Worm (Caenorhabditis elegans): ENCODE data around the gene exos-7.

The exos-7 gene

DNA sequence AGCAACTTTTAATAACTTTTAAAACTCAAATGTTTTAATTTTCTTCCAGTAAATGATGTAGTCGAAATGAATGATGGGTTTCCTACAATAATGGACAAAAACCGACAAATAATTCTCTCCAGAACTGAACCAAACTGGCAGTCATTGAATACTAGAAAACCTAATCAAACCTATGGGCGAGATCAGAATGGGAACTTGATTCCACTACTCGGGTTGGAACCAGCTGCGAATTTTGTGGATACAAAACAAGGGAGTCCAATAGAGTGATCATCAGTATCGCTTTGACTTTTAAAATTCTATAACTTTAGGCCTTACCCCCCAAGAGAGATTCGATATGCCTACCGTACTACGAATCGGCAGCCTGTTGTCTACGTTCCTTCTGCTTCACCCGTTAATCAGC, 12.0 kb upstream of the exos-7 start:
- TF ChIP-seq aha-1 (tag) (peak; percentile 73), nhr-10 (tag; optimal IDR thresholded peaks at IDR 0.05) (no peak), unc-62 (GFP tag; optimal IDR thresholded peaks at IDR 0.05 in 1 of 2) (peak in 1 of 2 experiments; percentile 81), unc-62 (tag; optimal IDR thresholded peaks at IDR 0.05) (no peak), egl-27 (tag; optimal IDR thresholded peaks at IDR 0.05) (no peak)

DNA sequence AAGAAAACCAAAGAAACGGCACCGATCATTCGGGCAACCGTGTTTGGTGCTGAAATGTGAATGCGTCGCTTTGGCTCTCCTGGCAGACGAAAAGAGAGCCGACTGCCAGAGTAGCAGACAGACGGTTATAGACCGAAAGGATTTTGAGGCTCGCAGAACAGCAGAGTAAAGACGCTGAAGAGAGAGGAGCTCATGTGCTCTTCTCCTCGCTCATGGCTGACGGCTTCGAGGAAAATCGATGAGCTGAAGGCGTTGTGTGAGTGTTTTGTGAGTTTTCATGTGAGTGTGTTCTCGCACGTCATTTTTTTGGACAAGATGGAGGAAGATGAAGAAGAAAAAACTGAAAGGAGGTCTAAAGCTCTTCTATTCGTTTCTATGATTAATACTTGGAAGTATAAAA, 9.8 kb upstream of the exos-7 start, which contains the start of gene sbt-1:
Gene sbt-1 (minus strand): TSS at position 62 of the 400 bp plus-strand sequence.
- no peak for TF ChIP-seq R02D3.7 (tag; optimal IDR thresholded peaks at IDR 0.05)
- TF ChIP-seq Y105C5A.15 (GFP tag; IDR thresholded peaks at IDR 0.05): no peak
- TF ChIP-seq cey-2 (tag; optimal IDR thresholded peaks at IDR 0.05; ENCODE audit: borderline replicate concordance, insufficient read depth): no peak
- TF ChIP-seq set-16 (GFP tag; IDR thresholded peaks at IDR 0.05): peak; percentile 55
- no peak for TF ChIP-seq mxl-3 (GFP tag; optimal IDR thresholded peaks at IDR 0.05)
- no peak for TF ChIP-seq zfp-2 (tag; optimal IDR thresholded peaks at IDR 0.05)
- TF ChIP-seq ces-1 (GFP tag; optimal IDR thresholded peaks at IDR 0.05): no peak
- TF ChIP-seq pqm-1 (tag; optimal IDR thresholded peaks at IDR 0.05): no peak
- no peak for TF ChIP-seq mdt-29 (GFP tag; IDR thresholded peaks at IDR 0.05)
- no peak for TF ChIP-seq nhr-25 (tag; optimal IDR thresholded peaks at IDR 0.05; ENCODE audit: borderline replicate concordance, insufficient read depth)
- TF ChIP-seq aha-1 (tag): peak; percentile 96
- no peak for TF ChIP-seq daf-19 (GFP tag; conservative IDR thresholded peaks at IDR 0.05)
- peak in 1 of 2 experiments; percentile 56 for TF ChIP-seq hif-1 (tag; optimal IDR thresholded peaks at IDR 0.05)
- TF ChIP-seq F37D6.2 (tag; optimal IDR thresholded peaks at IDR 0.05): peak; percentile 49
- TF ChIP-seq lin-39 (tag; optimal IDR thresholded peaks at IDR 0.05): no peak
- no peak for TF ChIP-seq ZK337.2 (GFP tag; IDR thresholded peaks at IDR 0.05)
- TF ChIP-seq dmd-6 (GFP tag; IDR thresholded peaks at IDR 0.05): no peak
- peak; percentile 14 for TF ChIP-seq hlh-11 (tag; optimal IDR thresholded peaks at IDR 0.05)
- TF ChIP-seq jun-1 (tag; optimal IDR thresholded peaks at IDR 0.05): no peak
- no peak for TF ChIP-seq pha-4 (GFP tag; IDR thresholded peaks at IDR 0.05)
- TF ChIP-seq pha-4 (tag; optimal IDR thresholded peaks at IDR 0.05): no peak
- no peak for TF ChIP-seq spr-1 (tag; optimal IDR thresholded peaks at IDR 0.05)
- no peak for TF ChIP-seq T20F7.1 (GFP tag; optimal IDR thresholded peaks at IDR 0.05)
- peak; percentile 39 for TF ChIP-seq mes-2 (tag; optimal IDR thresholded peaks at IDR 0.05; ENCODE audit: poor library complexity, severe bottlenecking)
- no peak for TF ChIP-seq arid-1 (GFP tag; conservative IDR thresholded peaks at IDR 0.05)
- no peak for TF ChIP-seq spr-3 (GFP tag; optimal IDR thresholded peaks at IDR 0.05)
- no peak for TF ChIP-seq dpl-1 (GFP tag; optimal IDR thresholded peaks at IDR 0.05)
- TF ChIP-seq lin-13 (GFP tag; optimal IDR thresholded peaks at IDR 0.05): no peak
- peak; percentile 75 for TF ChIP-seq hmg-1.1 (GFP tag; IDR thresholded peaks at IDR 0.05)
- TF ChIP-seq lin-38 (GFP tag; IDR thresholded peaks at IDR 0.05): no peak
- peak; percentile 83 for TF ChIP-seq hlh-30 (tag; optimal IDR thresholded peaks at IDR 0.05; ENCODE audit: insufficient read depth)
- peak; percentile 29; the same call in 1 of the 2 replicates for TF ChIP-seq vab-7 (GFP tag; IDR thresholded peaks at IDR 0.05)
- TF ChIP-seq rbr-2 (tag; optimal IDR thresholded peaks at IDR 0.05): peak; percentile 63
- TF ChIP-seq skn-1 (tag; optimal IDR thresholded peaks at IDR 0.05): no peak
- TF ChIP-seq nhr-41 (GFP tag; IDR thresholded peaks at IDR 0.05): no peak
- TF ChIP-seq ceh-28 (tag; optimal IDR thresholded peaks at IDR 0.05): peak; percentile 30
- TF ChIP-seq lir-3 (tag; optimal IDR thresholded peaks at IDR 0.05): no peak
- no peak for TF ChIP-seq Y75B8A.6 (GFP tag; IDR thresholded peaks at IDR 0.05)
- TF ChIP-seq snpc-1.2 (GFP tag; IDR thresholded peaks at IDR 0.05): no peak
- TF ChIP-seq lin-15B (tag; optimal IDR thresholded peaks at IDR 0.05): no peak
- no peak for TF ChIP-seq sdz-12 (GFP tag; optimal IDR thresholded peaks at IDR 0.05)
- TF ChIP-seq lsy-2 (tag; optimal IDR thresholded peaks at IDR 0.05): peak; percentile 45 to 74
- TF ChIP-seq saeg-2 (GFP tag; IDR thresholded peaks at IDR 0.05): no peak
- TF ChIP-seq nhr-11 (tag; optimal IDR thresholded peaks at IDR 0.05): peak; percentile 45
- TF ChIP-seq zip-11 (GFP tag; IDR thresholded peaks at IDR 0.05): no peak
- TF ChIP-seq aly-2 (tag; optimal IDR thresholded peaks at IDR 0.05): no peak

Data from whole organism, L4 larva.